Worm (Caenorhabditis elegans): ENCODE data around the gene R12B2.3.

The R12B2.3 gene

ce11 chrIII:5853240-5853639 lies 47.9 kb downstream of the R12B2.3 start, which contains the start of gene ddx-23 (continued):
- TF ChIP-seq pax-3 (tag; optimal IDR thresholded peaks at IDR 0.05), result no peak
- TF ChIP-seq sptf-1 (tag; optimal IDR thresholded peaks at IDR 0.05), result no peak
- TF ChIP-seq blmp-1 (tag; optimal IDR thresholded peaks at IDR 0.05), result no peak
- TF ChIP-seq mef-2 (tag; optimal IDR thresholded peaks at IDR 0.05), result no peak
- TF ChIP-seq nhr-90 (tag; optimal IDR thresholded peaks at IDR 0.05; ENCODE audit: poor library complexity), result no peak
- no peak for TF ChIP-seq sox-4 (tag; optimal IDR thresholded peaks at IDR 0.05)
- no peak for TF ChIP-seq ceh-8 (GFP tag; optimal IDR thresholded peaks at IDR 0.05)
- no peak for TF ChIP-seq sup-37 (GFP tag; optimal IDR thresholded peaks at IDR 0.05)
- TF ChIP-seq C04F5.9 (tag; optimal IDR thresholded peaks at IDR 0.05), result no peak
- no peak for TF ChIP-seq tbx-2 (tag; optimal IDR thresholded peaks at IDR 0.05)
- TF ChIP-seq mep-1 (tag; optimal IDR thresholded peaks at IDR 0.05), result peak; percentile 29
- TF ChIP-seq skn-1 (tag; optimal IDR thresholded peaks at IDR 0.05), result no peak
- TF ChIP-seq egl-27 (tag; optimal IDR thresholded peaks at IDR 0.05), result no peak
- no peak for TF ChIP-seq aha-1 (tag; optimal IDR thresholded peaks at IDR 0.05)
- no peak for TF ChIP-seq elt-3 (tag; optimal IDR thresholded peaks at IDR 0.05)
- TF ChIP-seq ceh-90 (tag; optimal IDR thresholded peaks at IDR 0.05), result no peak
- 0 out of 2 replicates have a peak, but pooled peaks have one; percentile 2 for TF ChIP-seq nhr-19 (GFP tag; conservative IDR thresholded peaks at IDR 0.05)
- TF ChIP-seq fkh-4 (tag; optimal IDR thresholded peaks at IDR 0.05; ENCODE audit: borderline replicate concordance), result no peak
- peak; percentile 38 for TF ChIP-seq nhr-20 (tag; optimal IDR thresholded peaks at IDR 0.05)
- no peak for TF ChIP-seq pqm-1 (tag; optimal IDR thresholded peaks at IDR 0.05)
- peak; percentile 1 for TF ChIP-seq lir-3 (tag; optimal IDR thresholded peaks at IDR 0.05; ENCODE audit: poor library complexity)
- TF ChIP-seq efl-3 (GFP tag; optimal IDR thresholded peaks at IDR 0.05), result no peak
- TF ChIP-seq swsn-7 (tag; optimal IDR thresholded peaks at IDR 0.05), result peak; percentile 12
- TF ChIP-seq unc-130 (tag; optimal IDR thresholded peaks at IDR 0.05), result no peak
- TF ChIP-seq ets-5 (GFP tag; IDR thresholded peaks at IDR 0.05), result no peak
- TF ChIP-seq hlh-4 (tag; optimal IDR thresholded peaks at IDR 0.05), result no peak
- no peak for TF ChIP-seq pag-3 (tag; optimal IDR thresholded peaks at IDR 0.05; ENCODE audit: borderline replicate concordance, insufficient read depth)
- TF ChIP-seq hpl-2 (GFP tag; optimal IDR thresholded peaks at IDR 0.05), result no peak
- no peak for TF ChIP-seq nhr-84 (tag; optimal IDR thresholded peaks at IDR 0.05)
- no peak for TF ChIP-seq C16A3.4 (tag; optimal IDR thresholded peaks at IDR 0.05)
- no peak for TF ChIP-seq mdl-1 (tag; optimal IDR thresholded peaks at IDR 0.05)
- no peak for TF ChIP-seq ceh-63 (GFP tag; optimal IDR thresholded peaks at IDR 0.05)
- no peak for TF ChIP-seq vab-15 (tag; optimal IDR thresholded peaks at IDR 0.05)
- peak; percentile 10 for TF ChIP-seq lin-13 (GFP tag; optimal IDR thresholded peaks at IDR 0.05)
- TF ChIP-seq zag-1 (tag; optimal IDR thresholded peaks at IDR 0.05), result no peak
- no peak for TF ChIP-seq unc-98 (GFP tag; IDR thresholded peaks at IDR 0.05)
- TF ChIP-seq unc-30 (tag; optimal IDR thresholded peaks at IDR 0.05), result no peak
- TF ChIP-seq grh-1 (GFP tag; IDR thresholded peaks at IDR 0.05), result no peak
- TF ChIP-seq irx-1 (tag; optimal IDR thresholded peaks at IDR 0.05), result no peak
- no peak for TF ChIP-seq hlh-17 (GFP tag; optimal IDR thresholded peaks at IDR 0.05; ENCODE audit: borderline replicate concordance)
- peak; percentile 43 to 78 (median 60) for TF ChIP-seq dpl-1 (GFP tag; optimal IDR thresholded peaks at IDR 0.05)
- TF ChIP-seq ama-1 (optimal IDR thresholded peaks at IDR 0.05), result peak; percentile 75
- TF ChIP-seq snpc-4 (tag; optimal IDR thresholded peaks at IDR 0.05), result no peak
- TF ChIP-seq dsc-1 (tag; optimal IDR thresholded peaks at IDR 0.05), result peak; percentile 11
- TF ChIP-seq rnt-1 (tag; optimal IDR thresholded peaks at IDR 0.05), result peak; percentile 9
- TF ChIP-seq nhr-237 (tag; optimal IDR thresholded peaks at IDR 0.05), result no peak
- TF ChIP-seq isw-1 (GFP tag; IDR thresholded peaks at IDR 0.05), result no peak
- TF ChIP-seq nhr-28 (tag; optimal IDR thresholded peaks at IDR 0.05), result no peak
- no peak for TF ChIP-seq ceh-82 (tag; optimal IDR thresholded peaks at IDR 0.05)
- peak in 1 of 2 experiments; percentile 17 for TF ChIP-seq lsy-2 (tag; optimal IDR thresholded peaks at IDR 0.05)
- no peak for TF ChIP-seq nhr-85 (tag)
- no peak for TF ChIP-seq ceh-88 (GFP tag; IDR thresholded peaks at IDR 0.05)
- no peak for TF ChIP-seq nhr-12 (tag; optimal IDR thresholded peaks at IDR 0.05)
- TF ChIP-seq mab-9 (GFP tag; IDR thresholded peaks at IDR 0.05), result 0 out of 2 replicates have a peak, but pooled peaks have one; percentile 6
